Worm (Caenorhabditis elegans) whole organism, L1 larva: ENCODE data around the gene K07E8.6.

Experiments
- C04F5.9 ChIP-seq: sonication (generic microtip); optimal IDR thresholded peaks from 2 replicates; lab custom pipeline; 2016; ENCODE audit warnings: missing genetic modification characterization, missing compliant biosample characterization
- C16A3.4 ChIP-seq: fragments of 150-350 bp; optimal IDR thresholded peaks from 2 replicates; lab custom pipeline; 2014; ENCODE audit warnings: missing biosample characterization, missing genetic modification characterization
- C34B4.2 ChIP-seq: sonication (generic microtip); optimal IDR thresholded peaks from 2 replicates; lab custom pipeline; 2017; ENCODE audit warnings: mild to moderate bottlenecking, missing genetic modification characterization, missing compliant biosample characterization
- Y116A8C.19 ChIP-seq: sonication (generic microtip); optimal IDR thresholded peaks from 2 replicates; lab custom pipeline; 2016; ENCODE audit warnings: missing compliant biosample characterization, missing genetic modification characterization, borderline replicate concordance
- ama-1 ChIP-seq: fragments of 150-350 bp; optimal IDR thresholded peaks from 2 replicates; lab custom pipeline; 2014
- blmp-1 ChIP-seq: fragments of 150-350 bp; optimal IDR thresholded peaks from 2 replicates; lab custom pipeline; 2014; ENCODE audit warnings: missing biosample characterization, missing genetic modification characterization
- ceh-63 ChIP-seq: fragments of 200-800 bp; sonication (Bioruptor generic); optimal IDR thresholded peaks from 2 replicates; lab custom pipeline; 2018; ENCODE audit warnings: mild to moderate bottlenecking, missing genetic modification characterization, missing compliant biosample characterization
- ceh-8 ChIP-seq: fragments of 200-800 bp; sonication (Bioruptor generic); optimal IDR thresholded peaks from 2 replicates; lab custom pipeline; 2018; ENCODE audit warnings: mild to moderate bottlenecking, missing genetic modification characterization, moderate library complexity, missing compliant biosample characterization
- ceh-82 ChIP-seq, 3 experiments: fragments of 150-350 bp in 1 of 3; sonication (generic microtip) in 2 of 3; optimal IDR thresholded peaks; 2 replicates each; lab custom pipeline; 2014 to 2017; ENCODE audit warnings: missing biosample characterization in 3 of 3, missing genetic modification characterization in 3 of 3
- ces-1 ChIP-seq: fragments of 150-350 bp; optimal IDR thresholded peaks from 2 replicates; lab custom pipeline; 2014; ENCODE audit warnings: missing biosample characterization, missing genetic modification reagents, missing genetic modification characterization
- dpl-1 ChIP-seq, 3 experiments: fragments of 150-350 bp in 2 of 3; sonication (generic microtip) in 1 of 3; optimal IDR thresholded peaks; 2 replicates each; lab custom pipeline; 2014 to 2017; ENCODE audit warnings: missing biosample characterization in 3 of 3, missing genetic modification characterization in 3 of 3, missing genetic modification reagents in 3 of 3
- egl-13 ChIP-seq: sonication (generic microtip); optimal IDR thresholded peaks from 2 replicates; lab custom pipeline; 2016; ENCODE audit warnings: missing genotype, missing genetic modification reagents, missing genetic modification characterization, missing compliant biosample characterization
- egl-27 ChIP-seq, 2 experiments: fragments of 150-350 bp in 1 of 2; sonication (generic microtip); optimal IDR thresholded peaks; 3 replicates each; lab custom pipeline; 2017 to 2018; ENCODE audit warnings: missing biosample characterization in 2 of 2, missing genetic modification characterization in 2 of 2, missing genetic modification reagents in 2 of 2
- elt-2 ChIP-seq: sonication (generic microtip); optimal IDR thresholded peaks from 2 replicates; lab custom pipeline; 2016; ENCODE audit warnings: missing genetic modification characterization, mild to moderate bottlenecking, inconsistent platforms, missing compliant biosample characterization, missing genetic modification reagents
- elt-3 ChIP-seq, 6 experiments: fragments of 150-350 bp in 1 of 6; sonication (generic microtip); optimal IDR thresholded peaks; 2 replicates each; lab custom pipeline; 2017 to 2018; ENCODE audit warnings: missing biosample characterization in 6 of 6, missing genetic modification characterization in 6 of 6, inconsistent platforms in 1 of 6
- fkh-10 ChIP-seq: sonication (generic microtip); optimal IDR thresholded peaks from 2 replicates; lab custom pipeline; 2017; ENCODE audit warnings: missing biosample characterization, missing genetic modification reagents, missing genetic modification characterization
- fkh-8 ChIP-seq: sonication (generic microtip); optimal IDR thresholded peaks from 2 replicates; lab custom pipeline; 2016; ENCODE audit warnings: mild to moderate bottlenecking, missing genetic modification characterization, missing compliant biosample characterization
- fos-1 ChIP-seq: fragments of 150-350 bp; optimal IDR thresholded peaks from 2 replicates; lab custom pipeline; 2014; ENCODE audit warnings: missing biosample characterization, missing genetic modification characterization
- jun-1 ChIP-seq: fragments of 150-350 bp; optimal IDR thresholded peaks from 2 replicates; lab custom pipeline; 2014; ENCODE audit warnings: missing biosample characterization, missing genetic modification reagents, missing genetic modification characterization
- lin-13 ChIP-seq: fragments of 150-350 bp; optimal IDR thresholded peaks from 2 replicates; lab custom pipeline; 2014; ENCODE audit warnings: missing biosample characterization, missing genetic modification reagents, missing genetic modification characterization
- lin-35 ChIP-seq, 2 experiments: fragments of 150-350 bp; optimal IDR thresholded peaks; 2 replicates each; lab custom pipeline; 2014; ENCODE audit warnings: missing biosample characterization in 2 of 2, missing genetic modification characterization in 2 of 2, missing genetic modification reagents in 2 of 2
- lin-39 ChIP-seq: fragments of 150-350 bp; optimal IDR thresholded peaks from 2 replicates; lab custom pipeline; 2014; ENCODE audit warnings: missing biosample characterization, missing genetic modification reagents, missing genetic modification characterization
- lir-3 ChIP-seq: sonication (generic microtip); optimal IDR thresholded peaks from 2 replicates; lab custom pipeline; 2016; ENCODE audit warnings: mild to moderate bottlenecking, missing genetic modification characterization, moderate library complexity, missing compliant biosample characterization; ENCODE audit not compliant: poor library complexity
- lsy-2 ChIP-seq, 2 experiments: fragments of 150-350 bp; optimal IDR thresholded peaks; 2 replicates each; lab custom pipeline; 2014; ENCODE audit warnings: missing biosample characterization in 2 of 2, missing genetic modification characterization in 2 of 2
- mab-9 ChIP-seq: fragments of 200-800 bp; sonication (Bioruptor generic); IDR thresholded peaks from 2 replicates; pipeline ENCODE4 v1.3.6; 2022; ENCODE audit warnings: missing genetic modification reagents, missing genetic modification characterization, missing compliant biosample characterization
- mef-2 ChIP-seq: fragments of 150-350 bp; optimal IDR thresholded peaks from 2 replicates; lab custom pipeline; 2014; ENCODE audit warnings: missing biosample characterization, missing genetic modification characterization
- nhr-11 ChIP-seq: fragments of 150-350 bp; optimal IDR thresholded peaks from 2 replicates; lab custom pipeline; 2014; ENCODE audit warnings: missing biosample characterization, missing genetic modification characterization
- nhr-12 ChIP-seq: sonication (generic microtip); optimal IDR thresholded peaks from 2 replicates; lab custom pipeline; 2017; ENCODE audit warnings: missing biosample characterization, missing genetic modification characterization
- nhr-20 ChIP-seq: sonication (generic microtip); optimal IDR thresholded peaks from 2 replicates; lab custom pipeline; 2016; ENCODE audit warnings: mild to moderate bottlenecking, missing genetic modification characterization, missing compliant biosample characterization
- nhr-47 ChIP-seq: sonication (generic microtip); optimal IDR thresholded peaks from 2 replicates; lab custom pipeline; 2016; ENCODE audit warnings: mild to moderate bottlenecking, missing genetic modification characterization, moderate library complexity, missing compliant biosample characterization
- nhr-71 ChIP-seq: sonication (generic microtip); optimal IDR thresholded peaks from 2 replicates; lab custom pipeline; 2016; ENCODE audit warnings: mild to moderate bottlenecking, missing genetic modification characterization, moderate library complexity, missing compliant biosample characterization
- nhr-84 ChIP-seq: sonication (generic microtip); optimal IDR thresholded peaks from 2 replicates; lab custom pipeline; 2017; ENCODE audit warnings: missing biosample characterization, missing genetic modification characterization
- nhr-90 ChIP-seq: sonication (generic microtip); optimal IDR thresholded peaks from 2 replicates; lab custom pipeline; 2016; ENCODE audit warnings: mild to moderate bottlenecking, missing genetic modification characterization, missing compliant biosample characterization; ENCODE audit not compliant: poor library complexity
- pax-3 ChIP-seq: fragments of 200-800 bp; sonication (Bioruptor generic); optimal IDR thresholded peaks from 2 replicates; lab custom pipeline; 2018; ENCODE audit warnings: mild to moderate bottlenecking, missing genetic modification characterization, moderate library complexity, missing compliant biosample characterization
- pqm-1 ChIP-seq: sonication (generic microtip); optimal IDR thresholded peaks from 3 replicates; lab custom pipeline; 2017; ENCODE audit warnings: missing biosample characterization, missing genetic modification characterization
- rnt-1 ChIP-seq: sonication (generic microtip); optimal IDR thresholded peaks from 2 replicates; lab custom pipeline; 2016; ENCODE audit warnings: mild to moderate bottlenecking, missing genetic modification characterization, moderate library complexity, missing compliant biosample characterization
- skn-1 ChIP-seq: fragments of 150-350 bp; optimal IDR thresholded peaks from 2 replicates; lab custom pipeline; 2014; ENCODE audit warnings: missing biosample characterization, missing genetic modification characterization
- sptf-1 ChIP-seq: fragments of 150-350 bp; optimal IDR thresholded peaks from 2 replicates; lab custom pipeline; 2014; ENCODE audit warnings: missing biosample characterization, missing genetic modification characterization
- swsn-7 ChIP-seq: sonication (generic microtip); optimal IDR thresholded peaks from 2 replicates; lab custom pipeline; 2016; ENCODE audit warnings: missing genetic modification characterization, missing compliant biosample characterization
- tbx-2 ChIP-seq: sonication (generic microtip); optimal IDR thresholded peaks from 2 replicates; lab custom pipeline; 2016; ENCODE audit warnings: missing genetic modification characterization, missing compliant biosample characterization
- tlp-1 ChIP-seq: fragments of 150-350 bp; optimal IDR thresholded peaks from 2 replicates; lab custom pipeline; 2014; ENCODE audit warnings: missing biosample characterization, missing genetic modification characterization
- unc-130 ChIP-seq: fragments of 150-350 bp; optimal IDR thresholded peaks from 2 replicates; lab custom pipeline; 2017; ENCODE audit warnings: missing biosample characterization, missing genetic modification characterization, inconsistent platforms
- unc-30 ChIP-seq: sonication (generic microtip); optimal IDR thresholded peaks from 2 replicates; lab custom pipeline; 2017; ENCODE audit warnings: missing biosample characterization, missing genetic modification characterization
- unc-86 ChIP-seq: sonication (generic microtip); optimal IDR thresholded peaks from 2 replicates; lab custom pipeline; 2016; ENCODE audit warnings: missing genetic modification characterization, missing compliant biosample characterization
- vab-15 ChIP-seq: sonication (generic microtip); optimal IDR thresholded peaks from 2 replicates; lab custom pipeline; 2017; ENCODE audit warnings: missing genotype, mild to moderate bottlenecking, missing genetic modification characterization, missing compliant biosample characterization
- ztf-4 ChIP-seq: fragments of 150-350 bp; optimal IDR thresholded peaks from 2 replicates; lab custom pipeline; 2014; ENCODE audit warnings: missing biosample characterization, missing genetic modification characterization

K07E8.6 gene

ce11 chrII:639467-639866, at the start of gene K07E8.6:
K07E8.6 (minus strand) TSS chrII:639567.
- TF ChIP-seq skn-1 (tag; lab: Kevin White, UChicago) (no peak), nhr-12 (no peak), egl-27 (tag; optimal IDR thresholded peaks at IDR 0.05; lab: Kevin White, UChicago) (no peak), vab-15 (no peak), ces-1 (GFP tag; lab: Kevin White, UChicago) (no peak), ceh-63 (GFP tag; lab: Kevin White, UChicago) (no peak), pax-3 (tag; lab: Kevin White, UChicago) (no peak), nhr-71 (tag; lab: Kevin White, UChicago) (no peak), fos-1 (no peak), mef-2 (tag; lab: Kevin White, UChicago) (no peak), lin-13 (GFP tag; lab: Kevin White, UChicago) (no peak), unc-30 (no peak), pqm-1 (tag; lab: Kevin White, UChicago) (no peak), C04F5.9 (tag; lab: Kevin White, UChicago) (no peak), tlp-1 (tag; lab: Kevin White, UChicago) (no peak)

- TF ChIP-seq nhr-90 (tag; lab: Kevin White, UChicago) (no peak), mab-9 (no peak), unc-86 (no peak), mef-2 (tag; lab: Kevin White, UChicago) (no peak), fkh-8 (tag; lab: Kevin White, UChicago) (no peak), C04F5.9 (tag; lab: Kevin White, UChicago) (no peak), ceh-82 (tag; optimal IDR thresholded peaks at IDR 0.05; lab: Kevin White, UChicago) (no peak), jun-1 (tag; lab: Kevin White, UChicago) (no peak), rnt-1 (tag; lab: Kevin White, UChicago) (no peak), tbx-2 (tag; lab: Kevin White, UChicago) (no peak), nhr-47 (tag; lab: Kevin White, UChicago) (no peak), ama-1 (lab: Kevin White, UChicago) (no peak)
Measured at ce11 chrII:684811-685210, 45.4 kb upstream of the K07E8.6 start, which contains the start of gene T02H6.5. T02H6.5 (plus strand) TSS chrII:685111.

ce11 chrII:683467-683866, 44.1 kb upstream of the K07E8.6 start, which contains the start of gene T02H6.6:
T02H6.6 (plus strand) TSS chrII:683767.
- TF ChIP-seq swsn-7 (tag; lab: Kevin White, UChicago) (no peak), ztf-4 (tag; lab: Kevin White, UChicago) (no peak), nhr-12 (no peak), elt-3 (tag; optimal IDR thresholded peaks at IDR 0.05; lab: Kevin White, UChicago) (no peak), C16A3.4 (tag; lab: Kevin White, UChicago) (no peak), sptf-1 (no peak), nhr-11 (tag; lab: Kevin White, UChicago) (no peak), nhr-84 (tag; lab: Kevin White, UChicago) (no peak), C34B4.2 (tag; lab: Kevin White, UChicago) (no peak), C04F5.9 (tag; lab: Kevin White, UChicago) (no peak), Y116A8C.19 (tag; lab: Kevin White, UChicago) (no peak), unc-86 (no peak), unc-30 (no peak), fkh-10 (GFP tag; lab: Kevin White, UChicago) (no peak), mef-2 (tag; lab: Kevin White, UChicago) (no peak), unc-130 (tag; lab: Kevin White, UChicago) (no peak), lsy-2 (tag; optimal IDR thresholded peaks at IDR 0.05; lab: Kevin White, UChicago) (no peak), blmp-1 (tag; lab: Kevin White, UChicago) (no peak)

ce11 chrII:682326-682725, 43.0 kb upstream of the K07E8.6 start, which contains the start of gene T02H6.7:
T02H6.7 (plus strand) TSS chrII:682626.
- TF ChIP-seq egl-27 (tag; optimal IDR thresholded peaks at IDR 0.05; lab: Kevin White, UChicago) (no peak), elt-2 (tag; lab: Kevin White, UChicago) (no peak), nhr-20 (tag; lab: Kevin White, UChicago) (no peak), nhr-90 (tag; lab: Kevin White, UChicago) (no peak), dpl-1 (GFP tag; optimal IDR thresholded peaks at IDR 0.05; lab: Kevin White, UChicago) (no peak), lin-35 (GFP tag; optimal IDR thresholded peaks at IDR 0.05; lab: Kevin White, UChicago) (no peak), ceh-8 (GFP tag; lab: Kevin White, UChicago) (no peak), vab-15 (no peak), sptf-1 (no peak), lir-3 (tag; lab: Kevin White, UChicago) (no peak), egl-13 (tag; lab: Kevin White, UChicago) (no peak), lin-39 (tag; lab: Kevin White, UChicago) (no peak)
